Worm (Caenorhabditis elegans) whole organism, L4 larva: ENCODE measurements around the gene cmtr-2.

Source experiments
- Y5F2A.4 ChIP-seq: fragments of 200-800 bp; sonication (Bioruptor generic); optimal IDR thresholded peaks from 2 replicates; lab custom pipeline; 2018; ENCODE audit warnings: mild to moderate bottlenecking, missing genetic modification characterization, missing compliant biosample characterization
- Y75B8A.6 ChIP-seq: fragments of 200-800 bp; sonication (Bioruptor generic); IDR thresholded peaks from 2 replicates; pipeline ENCODE4 v1.3.6; 2022; ENCODE audit warnings: missing genetic modification reagents, missing genetic modification characterization, missing compliant biosample characterization
- lin-39 ChIP-seq: fragments of 150-350 bp; optimal IDR thresholded peaks from 2 replicates; lab custom pipeline; 2014; ENCODE audit warnings: missing biosample characterization, missing genetic modification reagents, missing genetic modification characterization
- nhr-11 ChIP-seq: fragments of 150-350 bp; optimal IDR thresholded peaks from 2 replicates; lab custom pipeline; 2014; ENCODE audit warnings: missing biosample characterization, missing genetic modification characterization
- snpc-4 ChIP-seq: fragments of 150-350 bp; optimal IDR thresholded peaks from 2 replicates; lab custom pipeline; 2014; ENCODE audit warnings: missing biosample characterization, missing genetic modification characterization
- ztf-7 ChIP-seq: fragments of 150-350 bp; optimal IDR thresholded peaks from 2 replicates; lab custom pipeline; 2014; ENCODE audit warnings: missing biosample characterization, missing genetic modification characterization

ce11 chrIII:6625317-6625716 lies 10.1 kb downstream of the cmtr-2 start:
- no peak for TF ChIP-seq Y75B8A.6 (GFP tag; lab: Robert Waterston, UW)
- TF ChIP-seq snpc-4 (tag; lab: Kevin White, UChicago), result no peak
- no peak for TF ChIP-seq nhr-11 (tag; lab: Kevin White, UChicago)
- no peak for TF ChIP-seq ztf-7 (tag; lab: Kevin White, UChicago)
- no peak for TF ChIP-seq Y5F2A.4 (GFP tag; lab: Kevin White, UChicago)
- TF ChIP-seq lin-39, result no peak
